Worm (Caenorhabditis elegans): ENCODE results near the gene fbxa-156.
"Not testable (repeated sequence)": the region's sequence is repeated elsewhere in the genome, so short reads cannot be mapped to it uniquely, and the experiment has no call there.

fbxa-156 gene

DNA sequence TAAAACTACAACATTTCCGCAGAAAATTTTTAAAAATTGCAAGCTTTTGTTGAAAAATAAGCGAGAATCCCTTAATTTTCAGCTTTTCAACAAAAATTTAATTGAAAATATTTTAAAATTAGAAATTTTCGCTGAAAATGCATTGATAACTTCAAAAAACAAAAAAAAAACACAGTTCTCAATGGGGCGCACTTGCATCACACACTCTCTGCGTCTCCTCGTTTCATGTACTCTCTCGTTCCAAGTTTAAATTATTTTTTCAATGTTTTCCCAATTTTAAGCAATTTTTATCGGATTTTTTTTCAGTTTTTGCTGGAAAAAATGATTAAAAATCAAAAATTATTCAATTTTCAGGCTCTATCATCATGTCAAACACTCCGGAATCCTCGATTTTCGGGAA lies 25.5 kb downstream of the fbxa-156 start, which contains the start of gene phf-14 (continued):
- TF ChIP-seq K11D2.4 (GFP tag; IDR thresholded peaks at IDR 0.05) = peak; percentile 32; the same call in 1 of the 2 replicates
- peak; percentile 16 for TF ChIP-seq efl-1 (GFP tag; optimal IDR thresholded peaks at IDR 0.05)
- TF ChIP-seq bed-1 (GFP tag; IDR thresholded peaks at IDR 0.05) = no peak
- no peak for TF ChIP-seq repo-1 (tag; optimal IDR thresholded peaks at IDR 0.05)

DNA sequence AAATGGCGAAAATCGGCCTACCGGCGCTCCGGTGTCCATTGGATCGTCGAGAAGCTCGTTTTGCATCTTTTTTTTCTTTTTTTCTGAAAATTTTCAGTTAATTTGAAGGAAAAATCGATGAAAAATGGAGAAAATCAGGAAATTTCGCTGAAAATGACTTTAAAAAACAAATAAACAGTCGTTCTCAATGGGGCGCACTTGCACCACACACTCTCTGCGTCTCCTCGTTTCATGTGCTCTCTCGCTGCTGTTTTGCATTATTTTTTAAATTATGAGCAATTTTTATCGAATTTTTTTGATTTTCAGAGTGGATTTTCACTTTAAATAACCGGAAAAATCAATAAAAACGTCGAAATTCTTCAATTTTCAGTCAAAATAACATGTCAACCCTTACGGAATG lies 26.0 kb downstream of the fbxa-156 start, which contains the start of gene csn-1:
Gene csn-1, minus strand, starts transcription at position 83 of the 400 bp plus-strand sequence.
- TF ChIP-seq aptf-3 (GFP tag; IDR thresholded peaks at IDR 0.05) (no peak), attf-6 (GFP tag; IDR thresholded peaks at IDR 0.05) (0 out of 2 replicates have a peak, but pooled peaks have one; percentile 20), lin-54 (GFP tag; optimal IDR thresholded peaks at IDR 0.05) (peak; percentile 28), mcd-1 (GFP tag; IDR thresholded peaks at IDR 0.05) (peak; percentile 92), madf-6 (GFP tag; IDR thresholded peaks at IDR 0.05) (peak; percentile 45; the same call in 1 of the 2 replicates), hmg-1.2 (GFP tag; IDR thresholded peaks at IDR 0.05) (peak; percentile 94), snpc-3.4 (tag; optimal IDR thresholded peaks at IDR 0.05) (peak; percentile 39), D2030.7 (GFP tag; IDR thresholded peaks at IDR 0.05) (no peak), snpc-4 (GFP tag; optimal IDR thresholded peaks at IDR 0.05) (no peak), snpc-4 (tag; optimal IDR thresholded peaks at IDR 0.05) (peak in 1 of 4 experiments; percentile 34)

DNA sequence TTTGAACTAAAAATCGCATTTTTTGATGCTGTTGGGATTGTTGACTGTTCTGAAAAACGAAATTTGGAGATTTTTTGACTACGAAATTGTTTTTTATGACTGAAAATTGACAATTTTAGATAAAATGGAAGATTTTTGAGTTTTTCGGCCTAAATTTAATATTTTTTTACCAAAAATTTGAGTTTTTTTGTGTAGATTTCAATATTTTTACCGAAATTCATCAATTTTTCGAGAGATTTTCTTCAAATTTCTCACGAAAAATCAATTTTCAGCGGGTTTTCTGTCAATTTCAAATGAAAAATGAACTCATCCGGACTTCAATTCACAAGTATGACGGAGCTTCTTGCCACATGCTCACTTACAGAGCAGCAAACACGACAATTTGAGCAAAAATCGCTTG lies 31.3 kb downstream of the fbxa-156 start, which contains the start of gene Y59A8A.8:
Gene Y59A8A.8, plus strand, starts transcription at position 301 of the 400 bp plus-strand sequence.
- not testable (repeated sequence) for TF ChIP-seq K12H6.12 (tag; optimal IDR thresholded peaks at IDR 0.05); ceh-91 (GFP tag; IDR thresholded peaks at IDR 0.05); D2030.7 (GFP tag; IDR thresholded peaks at IDR 0.05)

DNA sequence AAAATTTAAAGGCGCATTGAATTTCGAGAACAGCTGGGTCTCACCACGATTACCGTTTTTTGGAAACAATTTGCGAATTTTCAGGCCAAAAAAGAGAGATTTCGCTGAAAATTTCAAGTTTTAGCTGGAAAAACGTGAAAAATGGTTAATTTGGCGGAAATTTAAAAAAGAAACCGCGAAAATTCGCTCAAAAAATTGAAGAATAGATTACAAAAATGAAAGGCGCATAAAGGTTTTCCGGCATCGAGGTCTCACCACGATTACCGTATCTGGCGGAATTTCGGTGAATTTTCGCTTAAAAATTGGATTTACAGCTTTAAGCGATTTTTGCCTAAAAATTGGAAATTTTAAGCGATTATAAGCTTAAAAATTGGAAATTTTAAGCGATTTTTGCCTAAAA lies 37.1 kb downstream of the fbxa-156 start:
- no peak for TF ChIP-seq hsf-1 (GFP tag; IDR thresholded peaks at IDR 0.05)
- peak; percentile 93 for TF ChIP-seq lsl-1 (GFP tag; optimal IDR thresholded peaks at IDR 0.05)
- peak; percentile 21; the same call in 1 of the 2 replicates for TF ChIP-seq D2030.7 (GFP tag; IDR thresholded peaks at IDR 0.05)
- peak; percentile 78 for TF ChIP-seq xnd-1 (tag; optimal IDR thresholded peaks at IDR 0.05)
- TF ChIP-seq snpc-4 (GFP tag; optimal IDR thresholded peaks at IDR 0.05) = no peak
- peak in 1 of 4 experiments; percentile 4 for TF ChIP-seq snpc-4 (tag; optimal IDR thresholded peaks at IDR 0.05)
- no peak for TF ChIP-seq F22D6.2 (tag; optimal IDR thresholded peaks at IDR 0.05)
- TF ChIP-seq sptf-2 (GFP tag; optimal IDR thresholded peaks at IDR 0.05) = no peak
- TF ChIP-seq F33H1.4 (GFP tag; IDR thresholded peaks at IDR 0.05) = peak; percentile 91
- TF ChIP-seq mcd-1 (GFP tag; IDR thresholded peaks at IDR 0.05) = peak; percentile 19; the same call in 1 of the 2 replicates
- TF ChIP-seq lin-54 (GFP tag; optimal IDR thresholded peaks at IDR 0.05) = peak; percentile 19
- peak; percentile 67 for TF ChIP-seq madf-8 (GFP tag; conservative IDR thresholded peaks at IDR 0.05)
- peak; percentile 72 for TF ChIP-seq madf-6 (GFP tag; IDR thresholded peaks at IDR 0.05)

DNA sequence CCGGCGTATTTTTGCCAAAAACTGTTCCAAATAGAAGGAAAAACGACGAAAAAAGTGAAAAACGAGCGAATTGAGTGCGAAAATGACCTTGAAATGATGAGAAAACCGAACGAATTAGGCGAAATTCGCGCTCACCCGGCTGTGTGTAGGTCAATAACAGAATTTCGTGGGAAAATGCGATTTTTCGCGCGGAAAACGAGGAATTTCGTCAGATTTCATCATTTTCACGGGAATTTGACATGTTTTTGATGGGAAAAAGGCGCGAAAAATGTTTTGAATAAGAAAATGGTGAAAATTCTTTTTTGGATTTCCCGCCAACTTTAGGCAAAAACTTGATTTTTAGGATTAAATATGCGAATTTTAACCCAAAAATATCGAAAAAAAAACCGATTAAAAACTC lies 37.5 kb downstream of the fbxa-156 start:
- no peak for TF ChIP-seq atf-7 (tag; optimal IDR thresholded peaks at IDR 0.05)
- no peak for TF ChIP-seq C06A6.2 (GFP tag; conservative IDR thresholded peaks at IDR 0.05)
- TF ChIP-seq lsy-27 (tag; optimal IDR thresholded peaks at IDR 0.05; ENCODE audit: borderline replicate concordance, insufficient read depth) = no peak
- TF ChIP-seq Y53F4B.3 (GFP tag; IDR thresholded peaks at IDR 0.05) = no peak
- no peak for TF ChIP-seq cebp-1 (GFP tag; IDR thresholded peaks at IDR 0.05)
- TF ChIP-seq cebp-1 (tag; optimal IDR thresholded peaks at IDR 0.05) = peak; percentile 57
- no peak for TF ChIP-seq pbrm-1 (GFP tag; IDR thresholded peaks at IDR 0.05)
- no peak for TF ChIP-seq F39B2.1 (GFP tag; IDR thresholded peaks at IDR 0.05)
- TF ChIP-seq ztf-28 (GFP tag; IDR thresholded peaks at IDR 0.05) = no peak
- peak; percentile 23 for TF ChIP-seq tlf-1 (GFP tag; optimal IDR thresholded peaks at IDR 0.05)
- no peak for TF ChIP-seq Y56A3A.18 (GFP tag; IDR thresholded peaks at IDR 0.05)
- TF ChIP-seq nfya-1 (tag; optimal IDR thresholded peaks at IDR 0.05; ENCODE audit: borderline replicate concordance, insufficient read depth) = no peak
- no peak for TF ChIP-seq hmg-20 (GFP tag; IDR thresholded peaks at IDR 0.05)
- peak; percentile 75 for TF ChIP-seq dpl-1 (GFP tag; optimal IDR thresholded peaks at IDR 0.05)
- TF ChIP-seq D2030.7 (GFP tag; IDR thresholded peaks at IDR 0.05) = peak; percentile 69
- no peak for TF ChIP-seq F52B5.7 (tag; optimal IDR thresholded peaks at IDR 0.05)
- TF ChIP-seq aptf-3 (GFP tag; IDR thresholded peaks at IDR 0.05) = no peak
- no peak for TF ChIP-seq lag-1 (GFP tag; IDR thresholded peaks at IDR 0.05)
- no peak for TF ChIP-seq F37B4.10 (GFP tag; IDR thresholded peaks at IDR 0.05)
- TF ChIP-seq athp-1 (tag; optimal IDR thresholded peaks at IDR 0.05) = no peak
- no peak for TF ChIP-seq ceh-40 (GFP tag; IDR thresholded peaks at IDR 0.05)

Measured in whole organism, young adult.